Worm (Caenorhabditis elegans) whole organism, L1 larva: ENCODE results near the gene D2024.5.

ENCODE experiments used
- nhr-28 ChIP-seq: fragments of 150-350 bp; optimal IDR thresholded peaks from 2 replicates; lab custom pipeline; 2014; ENCODE audit warnings: missing biosample characterization, missing genetic modification characterization
- nhr-47 ChIP-seq: sonication (generic microtip); optimal IDR thresholded peaks from 2 replicates; lab custom pipeline; 2016; ENCODE audit warnings: mild to moderate bottlenecking, missing genetic modification characterization, moderate library complexity, missing compliant biosample characterization
- nhr-71 ChIP-seq: sonication (generic microtip); optimal IDR thresholded peaks from 2 replicates; lab custom pipeline; 2016; ENCODE audit warnings: mild to moderate bottlenecking, missing genetic modification characterization, moderate library complexity, missing compliant biosample characterization
- ztf-11 ChIP-seq, 2 experiments: sonication (generic microtip); optimal IDR thresholded peaks; 2 replicates each; lab custom pipeline; 2016 to 2017; ENCODE audit warnings: missing genetic modification characterization in 2 of 2, missing biosample characterization in 1 of 2, missing compliant biosample characterization in 1 of 2

DNA sequence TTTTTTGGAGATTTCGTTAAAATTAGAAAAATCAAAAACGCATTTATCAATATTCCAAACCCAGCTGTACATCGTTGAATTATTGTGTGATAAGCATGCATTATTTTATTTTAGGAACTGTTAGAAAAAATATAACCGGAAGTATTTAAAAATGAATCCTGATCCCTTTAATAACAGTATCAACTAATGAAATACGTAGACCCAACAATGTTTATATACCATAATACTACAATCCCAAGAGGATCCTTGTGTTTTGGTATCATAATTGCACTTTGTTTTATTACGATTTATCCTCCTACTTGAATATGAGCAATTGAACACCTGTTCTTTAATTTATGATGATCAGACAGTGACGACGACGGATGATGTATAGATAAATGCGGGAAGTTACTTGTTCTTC is 41.4 kb downstream of the D2024.5 start, which contains the start of gene str-249:
- TF ChIP-seq nhr-28 (tag; lab: Kevin White, UChicago): no peak
- no peak for TF ChIP-seq ztf-11 (tag; optimal IDR thresholded peaks at IDR 0.05; lab: Kevin White, UChicago)
- TF ChIP-seq nhr-71 (tag; lab: Kevin White, UChicago): no peak
- TF ChIP-seq nhr-47 (tag; lab: Kevin White, UChicago): no peak
